Worm (Caenorhabditis elegans): Measurements from ENCODE around the gene rpl-26.

DNA sequence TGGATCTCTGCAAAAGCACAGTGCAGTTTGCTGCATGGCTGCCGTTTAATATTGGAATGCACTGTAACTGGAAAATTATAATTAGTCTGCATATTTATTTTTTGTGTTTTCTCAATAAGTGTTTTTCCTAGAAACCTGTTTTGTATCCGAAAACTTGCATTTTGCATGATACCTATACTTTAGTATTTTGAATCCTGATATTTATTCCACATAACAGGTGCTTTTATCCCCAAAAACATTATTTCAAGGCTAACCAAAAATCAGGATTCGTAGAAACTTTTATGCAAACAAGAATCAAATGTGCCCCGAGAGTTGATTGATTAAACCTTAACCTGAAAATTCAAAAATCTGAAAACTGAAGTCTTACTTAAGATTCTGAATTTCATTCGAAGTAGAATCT lies 8.0 kb downstream of the rpl-26 start:
- TF ChIP-seq sdc-2 (tag; optimal IDR thresholded peaks at IDR 0.05) (no peak), dve-1 (tag; optimal IDR thresholded peaks at IDR 0.05) (no peak), pqm-1 (tag; optimal IDR thresholded peaks at IDR 0.05) (no peak), pha-4 (tag; optimal IDR thresholded peaks at IDR 0.05) (no peak), ceh-31 (tag; optimal IDR thresholded peaks at IDR 0.05) (no peak), ceh-9 (tag; optimal IDR thresholded peaks at IDR 0.05) (no peak), nfya-1 (tag; optimal IDR thresholded peaks at IDR 0.05) (no peak), nhr-11 (tag; optimal IDR thresholded peaks at IDR 0.05) (no peak), ceh-14 (tag; optimal IDR thresholded peaks at IDR 0.05) (no peak), ama-1 (optimal IDR thresholded peaks at IDR 0.05) (no peak), elt-2 (tag; optimal IDR thresholded peaks at IDR 0.05) (no peak), lin-11 (tag; optimal IDR thresholded peaks at IDR 0.05) (no peak), hlh-8 (tag; optimal IDR thresholded peaks at IDR 0.05) (no peak)
